Fruit fly (Drosophila melanogaster): Measurements from ENCODE around the gene CG6908.

CG6908 gene

dm6 chr3R:11688055-11688454 lies 1.8 kb downstream of the CG6908 start, which contains the start of gene CG6834:
CG6834 (minus strand) TSS chr3R:11688133.
- TF ChIP-seq psq (optimal IDR thresholded peaks at IDR 0.05) (no peak), usp (GFP tag; optimal IDR thresholded peaks at IDR 0.05) (no peak), EcR (GFP tag; optimal IDR thresholded peaks at IDR 0.05) (no peak), Dll (optimal IDR thresholded peaks at IDR 0.05) (no peak), CG8478 (optimal IDR thresholded peaks at IDR 0.05) (no peak), pan (optimal IDR thresholded peaks at IDR 0.05) (no peak)

dm6 chr3R:11684316-11684715 lies 5.5 kb downstream of the CG6908 start, which contains the start of gene CG6830:
CG6830 (minus strand) TSS chr3R:11684342.
- TF ChIP-seq Dll (optimal IDR thresholded peaks at IDR 0.05) (no peak), pan (optimal IDR thresholded peaks at IDR 0.05) (no peak), CG8478 (optimal IDR thresholded peaks at IDR 0.05) (no peak)

dm6 chr3R:11683675-11684074 lies 6.2 kb downstream of the CG6908 start:
- TF ChIP-seq Dll (optimal IDR thresholded peaks at IDR 0.05): no peak
- TF ChIP-seq pan (optimal IDR thresholded peaks at IDR 0.05): no peak
- TF ChIP-seq CG8478 (optimal IDR thresholded peaks at IDR 0.05): no peak
- TF ChIP-seq EcR (GFP tag; optimal IDR thresholded peaks at IDR 0.05): no peak
- no peak for TF ChIP-seq usp (GFP tag; optimal IDR thresholded peaks at IDR 0.05)
- no peak for TF ChIP-seq psq (optimal IDR thresholded peaks at IDR 0.05)

dm6 chr3R:11679513-11679912 lies 10.3 kb downstream of the CG6908 start, which contains the start of the genes Taf12 and Ho:
Taf12 (minus strand) TSS chr3R:11679690.
Ho (plus strand) TSS chr3R:11679743.
- TF ChIP-seq psq (optimal IDR thresholded peaks at IDR 0.05) (no peak), pan (optimal IDR thresholded peaks at IDR 0.05) (no peak), usp (GFP tag; optimal IDR thresholded peaks at IDR 0.05) (no peak), Dll (optimal IDR thresholded peaks at IDR 0.05) (no peak), CG8478 (optimal IDR thresholded peaks at IDR 0.05) (no peak), EcR (GFP tag; optimal IDR thresholded peaks at IDR 0.05) (no peak)

- TF ChIP-seq CG8478 (optimal IDR thresholded peaks at IDR 0.05): no peak
These were observed 11.8 kb downstream of the CG6908 start, which contains the start of gene CG18476 for dm6 chr3R:11678016-11678415. CG18476 (minus strand) TSS chr3R:11678116.

- TF ChIP-seq usp (GFP tag; optimal IDR thresholded peaks at IDR 0.05) (no peak), psq (optimal IDR thresholded peaks at IDR 0.05) (no peak), pan (optimal IDR thresholded peaks at IDR 0.05) (no peak), EcR (GFP tag; optimal IDR thresholded peaks at IDR 0.05) (no peak), CG8478 (optimal IDR thresholded peaks at IDR 0.05) (no peak), Dll (optimal IDR thresholded peaks at IDR 0.05) (no peak)
These were observed 15.7 kb downstream of the CG6908 start, which contains the start of gene CG14715 for dm6 chr3R:11673955-11674663. CG14715 (plus strand) TSS chr3R:11674221.

dm6 chr3R:11671784-11672183 lies 18.1 kb downstream of the CG6908 start:
- TF ChIP-seq usp (GFP tag; optimal IDR thresholded peaks at IDR 0.05): no peak
- no peak for TF ChIP-seq psq (optimal IDR thresholded peaks at IDR 0.05)
- TF ChIP-seq Dll (optimal IDR thresholded peaks at IDR 0.05): no peak
- no peak for TF ChIP-seq pan (optimal IDR thresholded peaks at IDR 0.05)
- TF ChIP-seq EcR (GFP tag; optimal IDR thresholded peaks at IDR 0.05): no peak
- no peak for TF ChIP-seq CG8478 (optimal IDR thresholded peaks at IDR 0.05)

dm6 chr3R:11670888-11671287 lies 19.0 kb downstream of the CG6908 start:
- TF ChIP-seq pan (optimal IDR thresholded peaks at IDR 0.05) (no peak), psq (optimal IDR thresholded peaks at IDR 0.05) (no peak), Dll (optimal IDR thresholded peaks at IDR 0.05) (no peak), EcR (GFP tag; optimal IDR thresholded peaks at IDR 0.05) (no peak), CG8478 (optimal IDR thresholded peaks at IDR 0.05) (no peak), usp (GFP tag; optimal IDR thresholded peaks at IDR 0.05) (no peak)

- TF ChIP-seq pan (optimal IDR thresholded peaks at IDR 0.05): no peak
- TF ChIP-seq psq (optimal IDR thresholded peaks at IDR 0.05): no peak
- TF ChIP-seq CG8478 (optimal IDR thresholded peaks at IDR 0.05): no peak
- no peak for TF ChIP-seq Dll (optimal IDR thresholded peaks at IDR 0.05)
- no peak for TF ChIP-seq usp (GFP tag; optimal IDR thresholded peaks at IDR 0.05)
- no peak for TF ChIP-seq EcR (GFP tag; optimal IDR thresholded peaks at IDR 0.05)
These were observed 19.9 kb downstream of the CG6908 start for dm6 chr3R:11669954-11670347.

- TF ChIP-seq psq (optimal IDR thresholded peaks at IDR 0.05) (no peak), EcR (GFP tag; optimal IDR thresholded peaks at IDR 0.05) (no peak), usp (GFP tag; optimal IDR thresholded peaks at IDR 0.05) (no peak), Dll (optimal IDR thresholded peaks at IDR 0.05) (no peak), pan (optimal IDR thresholded peaks at IDR 0.05) (no peak)
These were observed 20.6 kb downstream of the CG6908 start for dm6 chr3R:11669017-11669953.

dm6 chr3R:11665925-11666687 lies 23.7 kb downstream of the CG6908 start:
- TF ChIP-seq Dll (optimal IDR thresholded peaks at IDR 0.05) (no peak), EcR (GFP tag; optimal IDR thresholded peaks at IDR 0.05) (no peak), CG8478 (optimal IDR thresholded peaks at IDR 0.05) (no peak), psq (optimal IDR thresholded peaks at IDR 0.05) (no peak), usp (GFP tag; optimal IDR thresholded peaks at IDR 0.05) (no peak), pan (optimal IDR thresholded peaks at IDR 0.05) (no peak)

Measured in whole organism.